Fruit fly (Drosophila melanogaster) whole organism, embryonic: ENCODE measurements around the gene CG42852.

Experiments
- CG11085 ChIP-seq: fragments of 200-800 bp; sonication (Bioruptor generic); IDR thresholded peaks from 2 replicates; pipeline ENCODE4 v1.3.6; 2022; ENCODE audit warnings: missing biosample characterization, missing genetic modification characterization
- CG11398 ChIP-seq: fragments of 200-800 bp; sonication (Bioruptor generic); optimal IDR thresholded peaks from 2 replicates; lab custom pipeline; 2016; ENCODE audit warnings: missing biosample characterization, missing genetic modification characterization
- CG13775 ChIP-seq: fragments of 200-800 bp; sonication (Bioruptor generic); optimal IDR thresholded peaks from 3 replicates; lab custom pipeline; 2017; ENCODE audit warnings: missing biosample characterization, mild to moderate bottlenecking, missing genetic modification characterization
- CG15601 ChIP-seq: fragments of 200-800 bp; sonication (Bioruptor generic); optimal IDR thresholded peaks from 3 replicates; lab custom pipeline; 2019; ENCODE audit warnings: missing biosample characterization, mild to moderate bottlenecking, missing genetic modification characterization, moderate library complexity
- CG15696 ChIP-seq: fragments of 200-800 bp; sonication (Bioruptor generic); optimal IDR thresholded peaks from 2 replicates; lab custom pipeline; 2019; ENCODE audit warnings: missing biosample characterization, mild to moderate bottlenecking, missing genetic modification characterization, moderate library complexity
- CG16863 ChIP-seq: fragments of 200-800 bp; sonication (Bioruptor generic); optimal IDR thresholded peaks from 3 replicates; lab custom pipeline; 2016; ENCODE audit warnings: missing biosample characterization, missing genetic modification characterization
- CG17829 ChIP-seq: fragments of 200-800 bp; optimal IDR thresholded peaks from 2 replicates; lab custom pipeline; 2019; ENCODE audit warnings: missing biosample characterization, mild to moderate bottlenecking, missing genetic modification characterization, moderate library complexity
- CG18476 ChIP-seq: fragments of 200-800 bp; sonication (Bioruptor generic); optimal IDR thresholded peaks from 2 replicates; lab custom pipeline; 2016; ENCODE audit warnings: missing biosample characterization, mild to moderate bottlenecking, missing genetic modification characterization
- CG2116 ChIP-seq: fragments of 200-800 bp; sonication (Bioruptor generic); optimal IDR thresholded peaks from 3 replicates; lab custom pipeline; 2018; ENCODE audit warnings: missing biosample characterization, mild to moderate bottlenecking, missing genetic modification characterization
- CG2199 ChIP-seq: fragments of 200-800 bp; sonication (Bioruptor generic); IDR thresholded peaks from 3 replicates; pipeline ENCODE4 v1.3.6; 2022; ENCODE audit warnings: missing biosample characterization, missing genetic modification characterization
- CG2678 ChIP-seq: fragments of 200-800 bp; sonication (Bioruptor generic); optimal IDR thresholded peaks from 3 replicates; lab custom pipeline; 2019; ENCODE audit warnings: missing biosample characterization, mild to moderate bottlenecking, missing genetic modification characterization, moderate library complexity
- CG2712 ChIP-seq: fragments of 200-800 bp; optimal IDR thresholded peaks from 3 replicates; lab custom pipeline; 2019; ENCODE audit warnings: missing biosample characterization, mild to moderate bottlenecking, missing genetic modification characterization, moderate library complexity
- CG34376 ChIP-seq: fragments of 200-800 bp; sonication (Bioruptor generic); optimal IDR thresholded peaks from 2 replicates; lab custom pipeline; 2018; ENCODE audit warnings: missing biosample characterization, mild to moderate bottlenecking, missing genetic modification characterization
- CG3726 ChIP-seq: fragments of 200-800 bp; sonication (Bioruptor generic); IDR thresholded peaks from 3 replicates; pipeline ENCODE4, ENCODE4 v1.3.6; 2022; ENCODE audit warnings: missing biosample characterization, missing genetic modification characterization
- CG4404 ChIP-seq: fragments of 200-800 bp; sonication (Bioruptor generic); IDR thresholded peaks from 2 replicates; pipeline ENCODE4 v1.3.6; 2022; ENCODE audit warnings: missing biosample characterization, missing genetic modification characterization
- CG6175 ChIP-seq: fragments of 200-800 bp; sonication (Bioruptor generic); IDR thresholded peaks from 3 replicates; pipeline ENCODE4 v1.3.6; 2022; ENCODE audit warnings: missing biosample characterization, missing genetic modification characterization
- CG6813 ChIP-seq: fragments of 200-800 bp; sonication (Bioruptor generic); optimal IDR thresholded peaks from 2 replicates; lab custom pipeline; 2017; ENCODE audit warnings: missing biosample characterization, missing genetic modification characterization, mild to moderate bottlenecking, moderate library complexity, missing genetic modification reagents
- CG7786 ChIP-seq: fragments of 200-800 bp; sonication (Bioruptor generic); optimal IDR thresholded peaks from 2 replicates; lab custom pipeline; 2016; ENCODE audit warnings: missing biosample characterization, missing genetic modification characterization
- CG9727 ChIP-seq: fragments of 200-800 bp; sonication (Bioruptor generic); optimal IDR thresholded peaks from 3 replicates; lab custom pipeline; 2017; ENCODE audit warnings: missing biosample characterization, mild to moderate bottlenecking, missing genetic modification characterization
- CoRest ChIP-seq: fragments of 200-800 bp; sonication (Bioruptor generic); optimal IDR thresholded peaks from 3 replicates; lab custom pipeline; 2018; ENCODE audit warnings: missing biosample characterization, mild to moderate bottlenecking, missing genetic modification characterization, moderate library complexity
- D ChIP-seq, 2 experiments: fragments of 200-800 bp in 1 of 2; fragments of >200 bp in 1 of 2; sonication (Bioruptor generic) in 1 of 2; optimal IDR thresholded peaks; 2 replicates in 1 of 2; 3 replicates in 1 of 2; lab custom pipeline; 2017; ENCODE audit warnings: mild to moderate bottlenecking in 1 of 2, missing biosample characterization in 1 of 2, missing genetic modification characterization in 1 of 2, missing genetic modification reagents in 1 of 2
- Doc2 ChIP-seq: fragments of 200-800 bp; sonication (Bioruptor generic); IDR thresholded peaks from 2 replicates; pipeline ENCODE4 v1.3.6; 2022; ENCODE audit warnings: missing biosample characterization, missing genetic modification characterization
- ERR ChIP-seq: fragments of 200-800 bp; sonication (Bioruptor generic); optimal IDR thresholded peaks from 2 replicates; lab custom pipeline; 2016; ENCODE audit warnings: missing biosample characterization, missing genetic modification characterization
- Eip74EF ChIP-seq, 2 experiments: fragments of 200-800 bp in 1 of 2; fragments of >200 bp in 1 of 2; sonication (Bioruptor generic) in 1 of 2; optimal IDR thresholded peaks; 2 replicates each; lab custom pipeline; 2017 to 2019; ENCODE audit warnings: missing biosample characterization in 2 of 2, missing genetic modification characterization in 2 of 2, mild to moderate bottlenecking in 1 of 2, moderate library complexity in 1 of 2
- Ets65A ChIP-seq: fragments of 200-800 bp; sonication (Bioruptor generic); peaks from one replicate; lab custom pipeline; 2016; ENCODE audit warnings: missing biosample characterization, missing genetic modification characterization
- Gsc ChIP-seq: fragments of 200-800 bp; sonication (Bioruptor generic); IDR thresholded peaks from 2 replicates; pipeline ENCODE4 v1.3.6; 2022; ENCODE audit warnings: missing biosample characterization, missing genetic modification characterization
- Lpt ChIP-seq: fragments of >200 bp; optimal IDR thresholded peaks from 2 replicates; lab custom pipeline; 2018; ENCODE audit warnings: missing biosample characterization, missing genetic modification characterization
- Meics ChIP-seq: fragments of 200-800 bp; sonication (Bioruptor generic); optimal IDR thresholded peaks from 2 replicates; lab custom pipeline; 2017; ENCODE audit warnings: missing biosample characterization, mild to moderate bottlenecking, missing genetic modification characterization
- Nf-YA ChIP-seq: fragments of 200-800 bp; sonication (Bioruptor generic); IDR thresholded peaks from 2 replicates; pipeline ENCODE4 v1.3.6; 2022; ENCODE audit warnings: missing biosample characterization, missing genetic modification characterization
- Sry-δ ChIP-seq: fragments of 200-800 bp; sonication (Bioruptor generic); optimal IDR thresholded peaks from 2 replicates; lab custom pipeline; 2016; ENCODE audit warnings: missing biosample characterization, missing genetic modification characterization
- ato ChIP-seq: fragments of 200-800 bp; sonication (Bioruptor generic); IDR thresholded peaks from 2 replicates; pipeline ENCODE4 v1.3.6; 2022; ENCODE audit warnings: missing biosample characterization, missing genetic modification characterization; ENCODE audit not compliant: partially characterized antibody
- bsh ChIP-seq, 2 experiments: fragments of 200-800 bp; sonication (Bioruptor generic); optimal IDR thresholded peaks; 2 replicates each; lab custom pipeline; 2017 to 2018; ENCODE audit warnings: mild to moderate bottlenecking in 2 of 2, missing biosample characterization in 2 of 2, missing genetic modification characterization in 2 of 2, moderate library complexity in 1 of 2
- cato ChIP-seq: fragments of 200-800 bp; sonication (Bioruptor generic); optimal IDR thresholded peaks from 2 replicates; lab custom pipeline; 2016; ENCODE audit warnings: missing biosample characterization, missing genetic modification characterization, borderline replicate concordance
- chif ChIP-seq, 2 experiments: fragments of 200-800 bp; sonication (Bioruptor generic); optimal IDR thresholded peaks; 3 replicates each; lab custom pipeline; 2016; ENCODE audit warnings: missing biosample characterization in 2 of 2, missing genetic modification characterization in 2 of 2
- dati ChIP-seq: fragments of 200-800 bp; sonication (Bioruptor generic); IDR thresholded peaks from 2 replicates; pipeline ENCODE4 v1.3.6; 2022; ENCODE audit warnings: missing biosample characterization, missing genetic modification characterization
- dmrt11E ChIP-seq: fragments of 200-800 bp; sonication (Bioruptor generic); optimal IDR thresholded peaks from 3 replicates; lab custom pipeline; 2018; ENCODE audit warnings: missing biosample characterization, mild to moderate bottlenecking, missing genetic modification characterization, moderate library complexity
- gfzf ChIP-seq: fragments of 200-800 bp; sonication (Bioruptor generic); optimal IDR thresholded peaks from 2 replicates; lab custom pipeline; 2016; ENCODE audit warnings: missing biosample characterization, mild to moderate bottlenecking, missing genetic modification characterization, moderate library complexity
- hb ChIP-seq: fragments of 200-800 bp; sonication (Bioruptor generic); IDR thresholded peaks from 3 replicates; pipeline ENCODE4 v1.3.6; 2022; ENCODE audit warnings: missing biosample characterization, missing genetic modification characterization; ENCODE audit not compliant: partially characterized antibody
- ind ChIP-seq: fragments of 200-800 bp; sonication (Bioruptor generic); optimal IDR thresholded peaks from 3 replicates; lab custom pipeline; 2016; ENCODE audit warnings: missing biosample characterization, missing genetic modification characterization
- nerfin-1 ChIP-seq: fragments of 200-800 bp; sonication (Bioruptor generic); optimal IDR thresholded peaks from 3 replicates; lab custom pipeline; 2019; ENCODE audit warnings: missing biosample characterization, mild to moderate bottlenecking, missing genetic modification characterization, moderate library complexity
- nmo ChIP-seq: fragments of 200-800 bp; sonication (Bioruptor generic); optimal IDR thresholded peaks from 2 replicates; lab custom pipeline; 2018; ENCODE audit warnings: missing biosample characterization, mild to moderate bottlenecking, missing genetic modification characterization, moderate library complexity
- phol ChIP-seq: fragments of 200-800 bp; sonication (Bioruptor generic); optimal IDR thresholded peaks from 3 replicates; lab custom pipeline; 2018; ENCODE audit warnings: missing biosample characterization, mild to moderate bottlenecking, missing genetic modification characterization, moderate library complexity
- pros ChIP-seq: fragments of 200-800 bp; sonication (Bioruptor generic); optimal IDR thresholded peaks from 3 replicates; lab custom pipeline; 2019; ENCODE audit warnings: missing biosample characterization, mild to moderate bottlenecking, missing genetic modification characterization, moderate library complexity
- ro ChIP-seq: fragments of 200-800 bp; sonication (Bioruptor generic); IDR thresholded peaks from 2 replicates; pipeline ENCODE4 v1.3.6; 2022; ENCODE audit warnings: missing biosample characterization, missing genetic modification characterization
- sens-2 ChIP-seq: fragments of 200-800 bp; sonication (Bioruptor generic); IDR thresholded peaks from 2 replicates; pipeline ENCODE4 v1.3.6; 2022; ENCODE audit warnings: missing biosample characterization, missing genetic modification characterization
- sim ChIP-seq: fragments of 200-800 bp; sonication (Bioruptor generic); IDR thresholded peaks from 2 replicates; pipeline ENCODE4 v1.3.6; 2022; ENCODE audit warnings: missing biosample characterization, missing genetic modification characterization
- vvl ChIP-seq: fragments of 200-800 bp; sonication (Bioruptor generic); IDR thresholded peaks from 2 replicates; pipeline ENCODE4 v1.3.6; 2022; ENCODE audit warnings: missing biosample characterization, missing genetic modification characterization

The CG42852 gene

DNA sequence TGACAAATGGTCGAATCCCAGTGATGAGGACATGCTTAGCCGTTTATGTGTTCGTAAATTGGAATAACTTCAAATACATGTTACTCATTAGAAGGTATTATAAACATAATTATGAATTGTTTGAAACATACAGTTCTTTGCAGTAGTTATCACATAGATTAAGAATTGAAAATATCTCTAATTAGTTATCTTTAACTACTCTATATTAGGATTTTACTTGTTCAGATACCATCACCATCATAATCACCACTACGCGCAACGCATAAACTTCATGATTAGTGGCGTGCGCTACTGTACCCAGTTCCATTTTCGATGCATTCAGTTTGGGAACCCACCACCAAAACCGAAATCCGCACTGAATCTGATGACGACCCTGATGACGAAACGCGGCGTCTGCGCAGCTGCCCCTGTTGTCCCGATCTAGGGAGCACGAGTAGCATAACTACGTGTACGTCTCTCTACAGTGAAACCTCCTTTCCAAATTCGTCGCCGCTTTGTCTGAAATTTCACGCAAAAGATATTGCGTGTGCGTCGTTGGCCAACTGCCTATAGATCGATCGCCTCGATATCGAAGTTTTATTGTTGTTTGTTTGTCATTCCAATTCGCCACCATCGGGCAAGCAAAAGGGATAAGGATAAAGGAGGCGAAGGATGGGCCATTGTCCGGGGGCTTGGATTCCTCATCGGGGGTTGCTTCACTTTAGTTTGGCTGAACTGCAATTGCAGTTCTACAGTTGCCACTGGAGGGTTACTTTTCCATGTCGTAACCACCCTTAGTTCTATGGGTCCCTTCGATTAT, 11.2 kb upstream of the CG42852 start (continued):
- no peak for TF ChIP-seq CG16863 (GFP tag; lab: Kevin White, UChicago)
- TF ChIP-seq CoRest (tag; lab: Kevin White, UChicago) = no peak
- peak; percentile 76 for TF ChIP-seq CG15696
- no peak for TF ChIP-seq ERR (GFP tag; lab: Kevin White, UChicago)
- peak in 1 of 2 experiments; percentile 19 for TF ChIP-seq bsh (GFP tag; optimal IDR thresholded peaks at IDR 0.05; lab: Kevin White, UChicago)
- TF ChIP-seq cato (GFP tag; lab: Kevin White, UChicago) = no peak
- TF ChIP-seq chif (GFP tag; optimal IDR thresholded peaks at IDR 0.05; lab: Kevin White, UChicago) = peak in 1 of 2 experiments; percentile 1
- TF ChIP-seq nmo (GFP tag; lab: Kevin White, UChicago) = peak; percentile 52
- no peak for TF ChIP-seq CG4404 (GFP tag; lab: Robert Waterston, UW)
- TF ChIP-seq Lpt (GFP tag; lab: Kevin White, UChicago) = no peak
- TF ChIP-seq dmrt11E (tag; lab: Kevin White, UChicago) = peak; percentile 64
- TF ChIP-seq pros (GFP tag; lab: Kevin White, UChicago) = peak; percentile 99
- no peak for TF ChIP-seq gfzf (GFP tag; lab: Kevin White, UChicago)
- TF ChIP-seq Gsc = no peak
- no peak for TF ChIP-seq CG3726
- TF ChIP-seq Sry-δ (GFP tag; lab: Kevin White, UChicago) = no peak
- TF ChIP-seq hb = no peak
- no peak for TF ChIP-seq CG13775 (GFP tag; lab: Kevin White, UChicago)
- TF ChIP-seq CG34376 (GFP tag; lab: Kevin White, UChicago) = no peak
- no peak for TF ChIP-seq Doc2 (GFP tag; lab: Robert Waterston, UW)
- TF ChIP-seq sim (GFP tag; lab: Robert Waterston, UW) = no peak
- TF ChIP-seq CG17829 = peak; percentile 74
- TF ChIP-seq CG6175 (GFP tag; lab: Robert Waterston, UW) = no peak
- no peak for TF ChIP-seq ind (GFP tag; lab: Kevin White, UChicago)
- TF ChIP-seq phol (tag; lab: Kevin White, UChicago) = peak; percentile 61
- TF ChIP-seq CG2116 (GFP tag; lab: Kevin White, UChicago) = no peak
- no peak for TF ChIP-seq CG18476 (GFP tag; lab: Kevin White, UChicago)
- TF ChIP-seq CG11398 = no peak
- no peak for TF ChIP-seq CG11085 (GFP tag; lab: Robert Waterston, UW)
- no peak for TF ChIP-seq Ets65A (GFP tag; lab: Kevin White, UChicago)
- TF ChIP-seq dati (GFP tag; lab: Robert Waterston, UW) = no peak

DNA sequence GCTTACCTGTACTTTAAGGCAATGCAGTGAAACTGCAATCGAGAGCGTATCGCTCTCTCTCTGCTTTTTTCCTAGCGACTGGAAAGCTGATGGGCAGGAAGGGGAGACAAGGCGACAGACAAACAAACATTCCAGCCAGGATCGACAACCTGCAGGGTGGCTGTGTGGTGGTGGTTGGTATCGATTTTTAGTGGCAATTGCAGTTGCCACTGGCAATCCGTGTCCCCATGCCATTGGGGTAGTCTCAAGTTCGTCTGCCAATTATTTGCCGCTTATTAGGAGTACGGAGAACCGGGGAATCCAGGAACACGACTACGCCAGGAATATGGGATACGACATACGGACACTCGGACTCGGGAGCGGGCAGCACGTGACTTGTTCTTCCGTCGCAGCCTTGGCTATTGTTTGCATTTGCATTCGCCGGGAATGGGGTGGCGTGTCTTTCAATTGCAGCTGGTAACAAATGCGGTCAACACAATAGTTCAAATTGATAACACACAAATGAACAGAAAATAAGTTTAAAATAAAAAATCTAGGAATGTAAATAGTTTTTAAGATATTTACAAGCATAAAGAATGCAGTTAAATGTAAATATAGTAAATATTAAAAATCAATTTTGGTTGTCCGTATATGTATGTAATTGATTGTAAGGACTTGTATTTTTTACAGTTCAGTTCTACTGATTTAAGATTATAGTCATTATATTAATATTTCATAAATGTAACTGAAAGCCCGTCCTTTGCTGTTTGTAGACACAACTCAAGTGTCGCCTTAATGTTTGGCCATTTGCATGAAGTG, 8.5 kb upstream of the CG42852 start:
- TF ChIP-seq CG2712 (tag; lab: Kevin White, UChicago) (peak; percentile 37), D (optimal IDR thresholded peaks at IDR 0.05; lab: Kevin White, UChicago) (no peak), D (GFP tag; optimal IDR thresholded peaks at IDR 0.05; lab: Kevin White, UChicago) (peak; percentile 29), dmrt11E (tag; lab: Kevin White, UChicago) (peak; percentile 24), CG2678 (peak; percentile 54), CG7786 (no peak), Eip74EF (GFP tag; optimal IDR thresholded peaks at IDR 0.05; lab: Kevin White, UChicago) (no peak), CG6813 (GFP tag; lab: Kevin White, UChicago) (no peak), CG17829 (peak; percentile 13), Nf-YA (GFP tag; lab: Robert Waterston, UW) (no peak), Meics (GFP tag; lab: Kevin White, UChicago) (no peak), CG15601 (tag; lab: Kevin White, UChicago) (peak; percentile 2), nerfin-1 (tag; lab: Kevin White, UChicago) (no peak), CG2199 (no peak), CG9727 (GFP tag; lab: Kevin White, UChicago) (no peak), ro (no peak), sens-2 (GFP tag; lab: Robert Waterston, UW) (no peak), vvl (GFP tag; lab: Robert Waterston, UW) (no peak), ato (GFP tag; lab: Robert Waterston, UW) (no peak)
